Worm (Caenorhabditis elegans) whole organism, L4 larva: ENCODE data around the gene Y69A2AL.2.

ENCODE experiments used
- D1046.2 ChIP-seq: fragments of 200-800 bp; sonication (Bioruptor generic); IDR thresholded peaks from 2 replicates; pipeline ENCODE4 v1.3.6; 2022; ENCODE audit warnings: missing genetic modification characterization, missing compliant biosample characterization
- F10B5.3 ChIP-seq: sonication (generic microtip); optimal IDR thresholded peaks from 2 replicates; lab custom pipeline; 2016; ENCODE audit warnings: mild to moderate bottlenecking, missing genetic modification characterization, missing compliant biosample characterization
- F44E2.7 ChIP-seq: fragments of 200-800 bp; sonication (Bioruptor generic); IDR thresholded peaks from 2 replicates; pipeline ENCODE4 v2.1.2; 2022; ENCODE audit warnings: missing genetic modification characterization, missing compliant biosample characterization
- Y48G9A.11 ChIP-seq: fragments of 200-800 bp; sonication (Bioruptor generic); IDR thresholded peaks from 2 replicates; pipeline ENCODE4 v1.3.6; 2022; ENCODE audit warnings: missing genetic modification reagents, missing genetic modification characterization, missing compliant biosample characterization
- ZK337.2 ChIP-seq: fragments of 200-800 bp; sonication (Bioruptor generic); IDR thresholded peaks from 2 replicates; pipeline ENCODE4 v1.3.6; 2022; ENCODE audit warnings: missing genetic modification reagents, missing genetic modification characterization, missing compliant biosample characterization
- aha-1 ChIP-seq: fragments of 150-350 bp; peaks from one replicate; lab custom pipeline; 2014; ENCODE audit warnings: missing biosample characterization, missing genetic modification characterization
- aly-2 ChIP-seq: sonication (generic microtip); optimal IDR thresholded peaks from 2 replicates; lab custom pipeline; 2018; ENCODE audit warnings: missing biosample characterization, missing genetic modification characterization
- ceh-28 ChIP-seq: fragments of 150-350 bp; optimal IDR thresholded peaks from 2 replicates; lab custom pipeline; 2014; ENCODE audit warnings: missing biosample characterization, missing genetic modification reagents, missing genetic modification characterization
- ceh-82 ChIP-seq: sonication (generic microtip); optimal IDR thresholded peaks from 2 replicates; lab custom pipeline; 2017; ENCODE audit warnings: missing biosample characterization, missing genetic modification characterization
- cey-2 ChIP-seq: sonication (generic microtip); optimal IDR thresholded peaks from 3 replicates; lab custom pipeline; 2017; ENCODE audit warnings: missing genetic modification characterization, mild to moderate bottlenecking, missing compliant biosample characterization, antibody characterized with exemption, borderline replicate concordance; ENCODE audit not compliant: insufficient read depth
- ctbp-1 ChIP-seq: fragments of 200-800 bp; sonication (Bioruptor generic); IDR thresholded peaks from 2 replicates; pipeline ENCODE4 v1.3.6; 2022; ENCODE audit warnings: missing genetic modification reagents, missing genetic modification characterization, missing compliant biosample characterization
- daf-12 ChIP-seq: fragments of 150-350 bp; optimal IDR thresholded peaks from 2 replicates; lab custom pipeline; 2014; ENCODE audit warnings: missing biosample characterization, missing genetic modification reagents, missing genetic modification characterization
- dpl-1 ChIP-seq: fragments of 150-350 bp; optimal IDR thresholded peaks from 2 replicates; lab custom pipeline; 2014; ENCODE audit warnings: missing biosample characterization, missing genetic modification reagents, missing genetic modification characterization
- duxl-1 ChIP-seq: sonication (generic microtip); optimal IDR thresholded peaks from 2 replicates; lab custom pipeline; 2016; ENCODE audit warnings: mild to moderate bottlenecking, missing genetic modification characterization, moderate library complexity, missing compliant biosample characterization; ENCODE audit not compliant: poor library complexity
- egl-27 ChIP-seq: sonication (generic microtip); optimal IDR thresholded peaks from 3 replicates; lab custom pipeline; 2017; ENCODE audit warnings: missing biosample characterization, missing genetic modification reagents, missing genetic modification characterization
- egl-43 ChIP-seq: fragments of 200-800 bp; sonication (Bioruptor generic); IDR thresholded peaks from 2 replicates; pipeline ENCODE4 v1.3.6; 2022; ENCODE audit warnings: missing genetic modification reagents, missing genetic modification characterization, missing compliant biosample characterization
- fos-1 ChIP-seq: fragments of 150-350 bp; optimal IDR thresholded peaks from 2 replicates; lab custom pipeline; 2014; ENCODE audit warnings: missing biosample characterization, missing genetic modification characterization
- gei-8 ChIP-seq: fragments of 200-800 bp; sonication (Bioruptor generic); optimal IDR thresholded peaks from 2 replicates; lab custom pipeline; 2018; ENCODE audit warnings: mild to moderate bottlenecking, missing genetic modification characterization, missing compliant biosample characterization
- hlh-30 ChIP-seq: sonication (generic microtip); optimal IDR thresholded peaks from 2 replicates; lab custom pipeline; 2017; ENCODE audit warnings: antibody characterized with exemption, mild to moderate bottlenecking, missing genetic modification characterization, missing compliant biosample characterization; ENCODE audit not compliant: insufficient read depth
- jun-1 ChIP-seq: fragments of 150-350 bp; optimal IDR thresholded peaks from 2 replicates; lab custom pipeline; 2014; ENCODE audit warnings: missing biosample characterization, missing genetic modification reagents, missing genetic modification characterization
- lim-7 ChIP-seq: fragments of 200-800 bp; sonication (Bioruptor generic); IDR thresholded peaks from 2 replicates; pipeline ENCODE4 v1.3.6; 2022; ENCODE audit warnings: missing genetic modification characterization, missing compliant biosample characterization
- lin-39 ChIP-seq: fragments of 150-350 bp; optimal IDR thresholded peaks from 2 replicates; lab custom pipeline; 2014; ENCODE audit warnings: missing biosample characterization, missing genetic modification reagents, missing genetic modification characterization
- lir-3 ChIP-seq: sonication (generic microtip); optimal IDR thresholded peaks from 2 replicates; lab custom pipeline; 2016; ENCODE audit warnings: mild to moderate bottlenecking, missing genetic modification characterization, missing compliant biosample characterization
- lsy-2 ChIP-seq, 2 experiments: fragments of 150-350 bp in 1 of 2; sonication (generic microtip) in 1 of 2; optimal IDR thresholded peaks; 2 replicates each; lab custom pipeline; 2014 to 2017; ENCODE audit warnings: missing biosample characterization in 2 of 2, missing genetic modification characterization in 2 of 2
- madf-9 ChIP-seq: fragments of 200-800 bp; sonication (Bioruptor generic); conservative IDR thresholded peaks from 2 replicates; pipeline ENCODE4 v1.3.6; 2022; ENCODE audit warnings: missing genetic modification reagents, missing genetic modification characterization, missing compliant biosample characterization
- mdl-1 ChIP-seq, 2 experiments: fragments of 150-350 bp in 1 of 2; sonication (generic microtip) in 1 of 2; optimal IDR thresholded peaks; 2 replicates each; lab custom pipeline; 2014 to 2017; ENCODE audit warnings: missing biosample characterization in 2 of 2, missing genetic modification characterization in 2 of 2
- mes-2 ChIP-seq: sonication (generic microtip); optimal IDR thresholded peaks from 2 replicates; lab custom pipeline; 2016; ENCODE audit warnings: missing genotype, mild to moderate bottlenecking, missing genetic modification characterization, missing compliant biosample characterization; ENCODE audit not compliant: poor library complexity, severe bottlenecking
- nhr-10 ChIP-seq: fragments of 150-350 bp; optimal IDR thresholded peaks from 2 replicates; lab custom pipeline; 2014; ENCODE audit warnings: missing biosample characterization, missing genetic modification characterization
- nhr-102 ChIP-seq: sonication (generic microtip); optimal IDR thresholded peaks from 2 replicates; lab custom pipeline; 2016; ENCODE audit warnings: mild to moderate bottlenecking, missing genetic modification characterization, moderate library complexity, missing compliant biosample characterization
- nhr-237 ChIP-seq: sonication (generic microtip); optimal IDR thresholded peaks from 2 replicates; lab custom pipeline; 2017; ENCODE audit warnings: missing biosample characterization, missing genetic modification characterization
- nhr-25 ChIP-seq: sonication (generic microtip); optimal IDR thresholded peaks from 2 replicates; lab custom pipeline; 2017; ENCODE audit warnings: missing genetic modification characterization, mild to moderate bottlenecking, missing compliant biosample characterization, antibody characterized with exemption, moderate library complexity, borderline replicate concordance; ENCODE audit not compliant: insufficient read depth
- nhr-28 ChIP-seq: fragments of 150-350 bp; optimal IDR thresholded peaks from 2 replicates; lab custom pipeline; 2014; ENCODE audit warnings: missing biosample characterization, missing genetic modification characterization
- nhr-48 ChIP-seq: sonication (generic microtip); optimal IDR thresholded peaks from 2 replicates; lab custom pipeline; 2016; ENCODE audit warnings: mild to moderate bottlenecking, missing genetic modification characterization, missing compliant biosample characterization
- php-3 ChIP-seq: fragments of 200-800 bp; sonication (Bioruptor generic); IDR thresholded peaks from 2 replicates; pipeline ENCODE4 v1.3.6; 2022; ENCODE audit warnings: missing genetic modification reagents, missing genetic modification characterization, missing compliant biosample characterization
- sdz-12 ChIP-seq: fragments of 200-800 bp; sonication (Bioruptor generic); optimal IDR thresholded peaks from 2 replicates; lab custom pipeline; 2018; ENCODE audit warnings: mild to moderate bottlenecking, missing genetic modification characterization, missing compliant biosample characterization
- set-16 ChIP-seq: fragments of 200-800 bp; sonication (Bioruptor generic); IDR thresholded peaks from 2 replicates; pipeline ENCODE4 v1.3.6; 2022; ENCODE audit warnings: missing genetic modification reagents, missing genetic modification characterization, missing compliant biosample characterization
- spr-3 ChIP-seq: fragments of 200-800 bp; sonication (Bioruptor generic); optimal IDR thresholded peaks from 2 replicates; lab custom pipeline; 2018; ENCODE audit warnings: mild to moderate bottlenecking, missing genetic modification characterization, missing compliant biosample characterization
- unc-130 ChIP-seq: sonication (generic microtip); optimal IDR thresholded peaks from 2 replicates; lab custom pipeline; 2016; ENCODE audit warnings: missing genetic modification reagents, missing genetic modification characterization, missing compliant biosample characterization
- unc-62 ChIP-seq, 3 experiments: fragments of 150-350 bp in 1 of 3; sonication (generic microtip); optimal IDR thresholded peaks in 2 of 3; peaks in 1 of 3; 1 replicate in 1 of 3; 2 replicates in 2 of 3; lab custom pipeline; 2014 to 2017; ENCODE audit warnings: missing biosample characterization in 3 of 3, missing genetic modification characterization in 3 of 3, missing genetic modification reagents in 3 of 3, missing genotype in 1 of 3
- zfp-2 ChIP-seq: sonication (generic microtip); optimal IDR thresholded peaks from 2 replicates; lab custom pipeline; 2016; ENCODE audit warnings: mild to moderate bottlenecking, missing genetic modification characterization, missing compliant biosample characterization
- zip-2 ChIP-seq: fragments of 150-350 bp; optimal IDR thresholded peaks from 2 replicates; lab custom pipeline; 2014; ENCODE audit warnings: missing biosample characterization, missing genetic modification characterization
- ztf-11 ChIP-seq: fragments of 150-350 bp; optimal IDR thresholded peaks from 2 replicates; lab custom pipeline; 2014; ENCODE audit warnings: missing biosample characterization, missing genetic modification characterization

Gene Y69A2AL.2

ce11 chrIV:2455128-2455527, 26.9 kb upstream of the Y69A2AL.2 start:
- TF ChIP-seq ctbp-1 (GFP tag; lab: Robert Waterston, UW) (no peak), nhr-48 (tag; lab: Kevin White, UChicago) (no peak), cey-2 (tag; lab: Kevin White, UChicago) (no peak), unc-62 (GFP tag; optimal IDR thresholded peaks at IDR 0.05 in 1 of 2; lab: Kevin White, UChicago) (no peak), unc-62 (tag; optimal IDR thresholded peaks at IDR 0.05; lab: Kevin White, UChicago) (no peak), daf-12 (tag; lab: Kevin White, UChicago) (no peak), mes-2 (tag; lab: Kevin White, UChicago) (no peak), nhr-25 (tag; lab: Kevin White, UChicago) (no peak), dpl-1 (GFP tag; lab: Kevin White, UChicago) (no peak), zfp-2 (tag; lab: Kevin White, UChicago) (no peak), gei-8 (GFP tag; lab: Kevin White, UChicago) (no peak), aly-2 (tag; lab: Kevin White, UChicago) (no peak), mdl-1 (tag; optimal IDR thresholded peaks at IDR 0.05; lab: Kevin White, UChicago) (no peak), lsy-2 (tag; optimal IDR thresholded peaks at IDR 0.05; lab: Kevin White, UChicago) (no peak), ceh-28 (no peak), ceh-82 (no peak), hlh-30 (tag; lab: Kevin White, UChicago) (no peak)
- TF ChIP-seq, all 104 proteins: peak for 0

ce11 chrIV:2461396-2461795, 20.7 kb upstream of the Y69A2AL.2 start:
- TF ChIP-seq jun-1 (tag; lab: Kevin White, UChicago) (no peak), nhr-237 (tag; lab: Kevin White, UChicago) (no peak), nhr-102 (tag; lab: Kevin White, UChicago) (no peak), egl-43 (GFP tag; lab: Robert Waterston, UW) (no peak)

ce11 chrIV:2463311-2463710, 18.7 kb upstream of the Y69A2AL.2 start, which contains the start of gene cdh-10:
cdh-10 (minus strand) TSS chrIV:2463369.
- no peak for TF ChIP-seq php-3 (GFP tag; lab: Robert Waterston, UW)
- no peak for TF ChIP-seq lin-39 (tag; lab: Kevin White, UChicago)
- TF ChIP-seq D1046.2 (GFP tag; lab: Robert Waterston, UW): no peak
- no peak for TF ChIP-seq ceh-82
- TF ChIP-seq nhr-28 (tag; lab: Kevin White, UChicago): no peak
- no peak for TF ChIP-seq set-16
- no peak for TF ChIP-seq duxl-1 (tag; lab: Kevin White, UChicago)
- no peak for TF ChIP-seq lim-7 (GFP tag; lab: Robert Waterston, UW)
- no peak for TF ChIP-seq zip-2

ce11 chrIV:2464156-2464555, 17.9 kb upstream of the Y69A2AL.2 start, which contains the start of gene ilys-3:
ilys-3 (plus strand) TSS chrIV:2464456.
- TF ChIP-seq cey-2 (tag; lab: Kevin White, UChicago) (no peak), F44E2.7 (no peak), madf-9 (GFP tag; lab: Robert Waterston, UW) (no peak), Y48G9A.11 (GFP tag; lab: Robert Waterston, UW) (no peak), nhr-237 (tag; lab: Kevin White, UChicago) (no peak), F10B5.3 (no peak), spr-3 (GFP tag; lab: Kevin White, UChicago) (no peak), aha-1 (tag; lab: Kevin White, UChicago) (no peak), fos-1 (tag; lab: Kevin White, UChicago) (no peak), ztf-11 (no peak), unc-130 (no peak), nhr-10 (tag; lab: Kevin White, UChicago) (no peak), sdz-12 (GFP tag; lab: Kevin White, UChicago) (no peak), ZK337.2 (GFP tag; lab: Robert Waterston, UW) (no peak), ctbp-1 (GFP tag; lab: Robert Waterston, UW) (no peak), egl-27 (no peak), lir-3 (tag; lab: Kevin White, UChicago) (no peak)
